Fruit fly (Drosophila melanogaster): ENCODE data around the gene Vha16-5.

DNA sequence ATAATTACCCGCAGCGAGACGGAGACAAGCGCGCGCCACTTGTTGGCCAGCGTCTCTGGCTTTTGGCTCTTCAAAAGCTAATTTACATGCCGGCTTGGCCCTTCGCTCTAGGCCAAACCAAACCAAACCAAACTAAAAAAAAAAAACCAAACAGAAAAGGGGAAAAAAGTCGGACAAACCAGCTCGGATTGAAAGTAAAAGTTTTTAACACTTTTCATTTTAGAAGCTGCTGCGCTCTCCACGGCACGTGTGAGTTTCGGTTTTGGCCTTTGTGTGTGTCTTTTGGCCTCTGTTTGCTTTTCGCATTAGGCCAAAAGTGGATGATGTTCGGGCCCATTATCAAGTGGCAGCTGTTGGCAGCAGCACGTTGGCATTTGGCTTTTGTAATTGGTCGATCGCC is 44.4 kb upstream of the Vha16-5 start:
- TF ChIP-seq salr (GFP tag; optimal IDR thresholded peaks at IDR 0.05), result no peak
- TF ChIP-seq Sox15 (GFP tag; optimal IDR thresholded peaks at IDR 0.05), result no peak
